Worm (Caenorhabditis elegans) whole organism, L2 larva: Measurements from ENCODE around the gene T06E6.1.

Experiments used
- C34F6.9 ChIP-seq: fragments of 150-350 bp; optimal IDR thresholded peaks from 2 replicates; lab custom pipeline; 2014; ENCODE audit warnings: missing biosample characterization, missing genetic modification characterization
- F13H6.1 ChIP-seq: sonication (generic microtip); optimal IDR thresholded peaks from 2 replicates; lab custom pipeline; 2016; ENCODE audit warnings: missing genetic modification characterization, missing compliant biosample characterization
- R02D3.7 ChIP-seq: fragments of 150-350 bp; optimal IDR thresholded peaks from 2 replicates; lab custom pipeline; 2014; ENCODE audit warnings: missing biosample characterization, missing genetic modification characterization
- Y55F3AM.14 ChIP-seq: fragments of 200-800 bp; sonication (Bioruptor generic); optimal IDR thresholded peaks from 2 replicates; lab custom pipeline; 2018; ENCODE audit warnings: mild to moderate bottlenecking, missing genetic modification characterization, missing compliant biosample characterization
- ZK546.5 ChIP-seq: sonication (generic microtip); optimal IDR thresholded peaks from 2 replicates; lab custom pipeline; 2017; ENCODE audit warnings: missing biosample characterization, missing genetic modification characterization
- alr-1 ChIP-seq: fragments of 150-350 bp; optimal IDR thresholded peaks from 2 replicates; lab custom pipeline; 2014; ENCODE audit warnings: missing biosample characterization, missing genetic modification characterization
- ama-1 ChIP-seq: fragments of 150-350 bp; optimal IDR thresholded peaks from 2 replicates; lab custom pipeline; 2018; ENCODE audit warnings: inconsistent platforms
- ceh-16 ChIP-seq: fragments of 150-350 bp; optimal IDR thresholded peaks from 2 replicates; lab custom pipeline; 2014; ENCODE audit warnings: missing biosample characterization, missing genetic modification characterization
- ceh-82 ChIP-seq: fragments of 150-350 bp; optimal IDR thresholded peaks from 2 replicates; lab custom pipeline; 2014; ENCODE audit warnings: missing biosample characterization, missing genetic modification characterization
- dmd-4 ChIP-seq: sonication (generic microtip); optimal IDR thresholded peaks from 2 replicates; lab custom pipeline; 2017; ENCODE audit warnings: missing biosample characterization, missing genetic modification characterization
- egl-27 ChIP-seq: sonication (generic microtip); optimal IDR thresholded peaks from 3 replicates; lab custom pipeline; 2017; ENCODE audit warnings: missing biosample characterization, missing genetic modification reagents, missing genetic modification characterization
- fos-1 ChIP-seq: fragments of 150-350 bp; optimal IDR thresholded peaks from 2 replicates; lab custom pipeline; 2014; ENCODE audit warnings: missing biosample characterization, missing genetic modification characterization
- lin-11 ChIP-seq: fragments of 150-350 bp; sonication (generic microtip); optimal IDR thresholded peaks from 2 replicates; lab custom pipeline; 2014; ENCODE audit warnings: missing biosample characterization, missing genetic modification characterization, inconsistent platforms, mixed read lengths
- lin-13 ChIP-seq: fragments of 150-350 bp; optimal IDR thresholded peaks from 2 replicates; lab custom pipeline; 2014; ENCODE audit warnings: missing biosample characterization, missing genetic modification reagents, missing genetic modification characterization
- lin-39 ChIP-seq: fragments of 150-350 bp; optimal IDR thresholded peaks from 2 replicates; lab custom pipeline; 2014; ENCODE audit warnings: missing biosample characterization, missing genetic modification reagents, missing genetic modification characterization
- mab-5 ChIP-seq: fragments of 150-350 bp; optimal IDR thresholded peaks from 2 replicates; lab custom pipeline; 2014; ENCODE audit warnings: missing biosample characterization, missing genetic modification characterization
- mbf-1 ChIP-seq: sonication (generic microtip); optimal IDR thresholded peaks from 2 replicates; lab custom pipeline; 2017; ENCODE audit warnings: missing biosample characterization, missing genetic modification characterization
- mdl-1 ChIP-seq, 2 experiments: fragments of 150-350 bp in 1 of 2; sonication (generic microtip) in 1 of 2; optimal IDR thresholded peaks; 2 replicates each; lab custom pipeline; 2017; ENCODE audit warnings: missing biosample characterization in 2 of 2, missing genetic modification characterization in 2 of 2
- nhr-10 ChIP-seq: sonication (generic microtip); optimal IDR thresholded peaks from 2 replicates; lab custom pipeline; 2017; ENCODE audit warnings: missing biosample characterization, missing genetic modification characterization
- nhr-12 ChIP-seq: fragments of 150-350 bp; optimal IDR thresholded peaks from 2 replicates; lab custom pipeline; 2014; ENCODE audit warnings: missing biosample characterization, missing genetic modification characterization
- nhr-129 ChIP-seq: fragments of 150-350 bp; optimal IDR thresholded peaks from 2 replicates; lab custom pipeline; 2014; ENCODE audit warnings: missing biosample characterization, missing genetic modification characterization
- nhr-21 ChIP-seq: fragments of 150-350 bp; optimal IDR thresholded peaks from 2 replicates; lab custom pipeline; 2014; ENCODE audit warnings: missing biosample characterization, missing genetic modification characterization
- nhr-23 ChIP-seq: fragments of 150-350 bp; optimal IDR thresholded peaks from 2 replicates; lab custom pipeline; 2014; ENCODE audit warnings: missing biosample characterization, missing genetic modification reagents, missing genetic modification characterization
- nhr-237 ChIP-seq: fragments of 150-350 bp; optimal IDR thresholded peaks from 2 replicates; lab custom pipeline; 2014; ENCODE audit warnings: missing biosample characterization, missing genetic modification characterization
- nhr-25 ChIP-seq: fragments of 150-350 bp; sonication (generic microtip); optimal IDR thresholded peaks from 3 replicates; lab custom pipeline; 2014; ENCODE audit warnings: missing biosample characterization, missing genetic modification characterization
- nhr-6 ChIP-seq: fragments of 150-350 bp; optimal IDR thresholded peaks from 2 replicates; lab custom pipeline; 2014; ENCODE audit warnings: missing biosample characterization, missing genetic modification characterization
- nhr-77 ChIP-seq: fragments of 150-350 bp; optimal IDR thresholded peaks from 2 replicates; lab custom pipeline; 2014; ENCODE audit warnings: missing biosample characterization, missing genetic modification characterization
- peb-1 ChIP-seq: fragments of 150-350 bp; optimal IDR thresholded peaks from 2 replicates; lab custom pipeline; 2014; ENCODE audit warnings: missing biosample characterization, missing genetic modification characterization
- sem-4 ChIP-seq: fragments of 150-350 bp; optimal IDR thresholded peaks from 2 replicates; lab custom pipeline; 2014; ENCODE audit warnings: missing biosample characterization, missing genetic modification reagents, missing genetic modification characterization
- skn-1 ChIP-seq: sonication (generic microtip); optimal IDR thresholded peaks from 2 replicates; lab custom pipeline; 2017; ENCODE audit warnings: missing biosample characterization, missing genetic modification characterization
- sma-3 ChIP-seq: sonication (generic microtip); optimal IDR thresholded peaks from 2 replicates; lab custom pipeline; 2016; ENCODE audit warnings: missing genetic modification reagents, missing genetic modification characterization, missing compliant biosample characterization
- unc-55 ChIP-seq: fragments of 150-350 bp; sonication (generic microtip); optimal IDR thresholded peaks from 3 replicates; lab custom pipeline; 2014; ENCODE audit warnings: missing biosample characterization, missing genetic modification reagents, missing genetic modification characterization
- unc-62 ChIP-seq: fragments of 150-350 bp; optimal IDR thresholded peaks from 2 replicates; lab custom pipeline; 2014; ENCODE audit warnings: missing biosample characterization, missing genetic modification reagents, missing genetic modification characterization
- zag-1 ChIP-seq: fragments of 150-350 bp; optimal IDR thresholded peaks from 2 replicates; lab custom pipeline; 2014; ENCODE audit warnings: missing biosample characterization, missing genetic modification characterization

T06E6.1 gene

ce11 chrV:15395347-15395746, 586 bp upstream of the T06E6.1 start, which contains the start of gene cyb-3:
cyb-3 (plus strand) TSS chrV:15395696.
- TF ChIP-seq mab-5 (tag; lab: Kevin White, UChicago) = no peak
- TF ChIP-seq ceh-82 = no peak
- TF ChIP-seq R02D3.7 = no peak
- no peak for TF ChIP-seq mdl-1 (tag; optimal IDR thresholded peaks at IDR 0.05; lab: Kevin White, UChicago)
- no peak for TF ChIP-seq nhr-21 (tag; lab: Kevin White, UChicago)
- no peak for TF ChIP-seq nhr-77 (tag; lab: Kevin White, UChicago)
- no peak for TF ChIP-seq ama-1 (lab: Kevin White, UChicago)
- no peak for TF ChIP-seq ceh-16 (tag; lab: Kevin White, UChicago)
- TF ChIP-seq C34F6.9 (tag; lab: Kevin White, UChicago) = no peak
- TF ChIP-seq sma-3 (GFP tag; lab: Kevin White, UChicago) = no peak
- no peak for TF ChIP-seq nhr-12 (tag; lab: Kevin White, UChicago)
- no peak for TF ChIP-seq sem-4 (tag; lab: Kevin White, UChicago)

ce11 chrV:15392064-15392463, 2.7 kb downstream of the T06E6.1 start:
- TF ChIP-seq ceh-16 (tag; lab: Kevin White, UChicago) (no peak), ZK546.5 (tag; lab: Kevin White, UChicago) (no peak), unc-62 (GFP tag; lab: Kevin White, UChicago) (no peak)

- TF ChIP-seq nhr-10 (tag; lab: Kevin White, UChicago) (no peak), nhr-129 (no peak), lin-13 (GFP tag; lab: Kevin White, UChicago) (no peak), egl-27 (tag; lab: Kevin White, UChicago) (no peak), ceh-82 (no peak)
Observed at ce11 chrV:15388820-15389384, 5.9 kb downstream of the T06E6.1 start, which contains the start of gene srh-170. srh-170 (minus strand) TSS chrV:15388870.

- TF ChIP-seq F13H6.1 (no peak), nhr-77 (tag; lab: Kevin White, UChicago) (no peak), alr-1 (tag; lab: Kevin White, UChicago) (no peak), nhr-12 (tag; lab: Kevin White, UChicago) (no peak), mdl-1 (tag; optimal IDR thresholded peaks at IDR 0.05; lab: Kevin White, UChicago) (no peak), nhr-6 (no peak), lin-13 (GFP tag; lab: Kevin White, UChicago) (no peak), nhr-23 (tag; lab: Kevin White, UChicago) (no peak), fos-1 (tag; lab: Kevin White, UChicago) (no peak), nhr-237 (tag; lab: Kevin White, UChicago) (no peak), unc-55 (GFP tag; lab: Kevin White, UChicago) (no peak), Y55F3AM.14 (GFP tag; lab: Kevin White, UChicago) (no peak), nhr-129 (no peak), zag-1 (no peak), lin-39 (tag; lab: Kevin White, UChicago) (no peak)
Observed at ce11 chrV:15384733-15385132, 10.0 kb downstream of the T06E6.1 start, which contains the start of gene str-102. str-102 (plus strand) TSS chrV:15385033.

- TF ChIP-seq mbf-1 (tag; lab: Kevin White, UChicago) (no peak), sem-4 (tag; lab: Kevin White, UChicago) (no peak), fos-1 (tag; lab: Kevin White, UChicago) (no peak), nhr-25 (tag; lab: Kevin White, UChicago) (no peak), nhr-237 (tag; lab: Kevin White, UChicago) (no peak), skn-1 (tag; lab: Kevin White, UChicago) (no peak), lin-11 (no peak), peb-1 (tag; lab: Kevin White, UChicago) (no peak)
Observed at ce11 chrV:15383739-15384138, 11.0 kb downstream of the T06E6.1 start, which contains the start of gene str-88. str-88 (minus strand) TSS chrV:15383839.

ce11 chrV:15380857-15381256, 13.9 kb downstream of the T06E6.1 start, which contains the start of gene dhs-23:
dhs-23 (plus strand) TSS chrV:15381219.
- peak; percentile 1 for TF ChIP-seq fos-1 (tag; lab: Kevin White, UChicago)
- TF ChIP-seq dmd-4 (tag; lab: Kevin White, UChicago) = no peak
- TF ChIP-seq, all 48 proteins: peak for 1
